Worm (Caenorhabditis elegans) whole organism, early embryonic: ENCODE measurements around the gene algn-11.

Source experiments
- F13C5.2 ChIP-seq: sonication (generic microtip); optimal IDR thresholded peaks from 2 replicates; lab custom pipeline; 2017; ENCODE audit warnings: mild to moderate bottlenecking, missing genetic modification characterization, inconsistent platforms, missing compliant biosample characterization
- aly-1 ChIP-seq: sonication (generic microtip); optimal IDR thresholded peaks from 2 replicates; lab custom pipeline; 2016; ENCODE audit warnings: missing genetic modification characterization, missing compliant biosample characterization
- ama-1 ChIP-seq: fragments of 150-350 bp; optimal IDR thresholded peaks from 2 replicates; lab custom pipeline; 2014
- ceh-13 ChIP-seq: fragments of 200-800 bp; sonication (Bioruptor generic); optimal IDR thresholded peaks from 2 replicates; lab custom pipeline; 2018; ENCODE audit warnings: mild to moderate bottlenecking, missing genetic modification characterization, missing compliant biosample characterization
- ceh-36 ChIP-seq: sonication (generic microtip); optimal IDR thresholded peaks from 2 replicates; lab custom pipeline; 2016; ENCODE audit warnings: missing genetic modification characterization, inconsistent platforms, missing compliant biosample characterization
- ets-7 ChIP-seq: sonication (generic microtip); optimal IDR thresholded peaks from 2 replicates; lab custom pipeline; 2016; ENCODE audit warnings: missing genotype, missing genetic modification characterization, missing compliant biosample characterization
- flt-1 ChIP-seq: fragments of 200-800 bp; sonication (Bioruptor generic); IDR thresholded peaks from 2 replicates; pipeline ENCODE4 v1.3.6; 2022; ENCODE audit warnings: missing genetic modification characterization, missing compliant biosample characterization
- hmbx-1 ChIP-seq: sonication (generic microtip); optimal IDR thresholded peaks from 2 replicates; lab custom pipeline; 2016; ENCODE audit warnings: mild to moderate bottlenecking, missing genetic modification characterization, missing compliant biosample characterization
- hmg-4 ChIP-seq: fragments of 200-800 bp; sonication (Bioruptor generic); optimal IDR thresholded peaks from 2 replicates; lab custom pipeline; 2018; ENCODE audit warnings: mild to moderate bottlenecking, missing genetic modification characterization, missing compliant biosample characterization
- hnd-1 ChIP-seq: sonication (generic microtip); optimal IDR thresholded peaks from 2 replicates; lab custom pipeline; 2016; ENCODE audit warnings: missing genetic modification characterization, missing compliant biosample characterization
- pes-1 ChIP-seq: fragments of 200-800 bp; sonication (Bioruptor generic); IDR thresholded peaks from 2 replicates; pipeline ENCODE4 v1.3.6; 2022; ENCODE audit warnings: missing genetic modification reagents, missing genetic modification characterization, missing compliant biosample characterization
- tbx-11 ChIP-seq: fragments of 200-800 bp; sonication (Bioruptor generic); IDR thresholded peaks from 2 replicates; pipeline ENCODE4 v1.3.6; 2022; ENCODE audit warnings: missing genetic modification characterization, missing compliant biosample characterization
- tbx-37 ChIP-seq: fragments of 200-800 bp; sonication (Bioruptor generic); conservative IDR thresholded peaks from 2 replicates; pipeline ENCODE4 v1.3.6; 2022; ENCODE audit warnings: missing genetic modification reagents, missing genetic modification characterization, missing compliant biosample characterization
- tra-4 ChIP-seq: sonication (generic microtip); optimal IDR thresholded peaks from 2 replicates; lab custom pipeline; 2017; ENCODE audit warnings: missing genetic modification characterization, missing compliant biosample characterization

- TF ChIP-seq ets-7 (no peak), tbx-11 (GFP tag; lab: Robert Waterston, UW) (no peak), F13C5.2 (tag; lab: Kevin White, UChicago) (no peak), ceh-36 (tag; lab: Kevin White, UChicago) (no peak), flt-1 (GFP tag; lab: Robert Waterston, UW) (no peak), hmg-4 (GFP tag; lab: Kevin White, UChicago) (no peak), ama-1 (lab: Kevin White, UChicago) (no peak), tra-4 (no peak), tbx-37 (no peak), aly-1 (tag; lab: Kevin White, UChicago) (no peak), hnd-1 (tag; lab: Kevin White, UChicago) (no peak), hmbx-1 (tag; lab: Kevin White, UChicago) (no peak), ceh-13 (GFP tag; lab: Kevin White, UChicago) (no peak), pes-1 (GFP tag; lab: Robert Waterston, UW) (no peak)
Measured at ce11 chrIII:7297045-7297680, 6.8 kb upstream of the algn-11 start.
